Worm (Caenorhabditis elegans): ENCODE data around the gene ssp-33.

Gene ssp-33

DNA sequence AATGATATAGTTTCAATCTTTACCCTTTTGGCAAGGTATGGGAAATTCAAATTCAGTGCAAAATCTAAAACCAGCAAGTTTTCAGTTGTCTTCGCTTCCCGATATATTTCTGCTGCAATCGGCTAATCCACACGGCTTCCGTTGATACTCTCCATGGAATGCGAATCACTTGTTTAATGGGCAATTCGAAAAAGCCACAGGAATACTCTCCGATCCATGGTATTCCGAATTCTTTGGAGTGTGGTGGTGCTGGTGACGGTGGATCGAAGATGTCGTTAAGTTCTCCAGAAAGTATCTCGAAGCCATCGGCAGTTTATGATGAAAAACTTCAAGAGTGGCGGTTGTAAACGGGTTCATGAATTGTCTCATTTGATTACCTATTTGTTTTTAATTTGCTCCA lies 27.9 kb upstream of the ssp-33 start:
- TF ChIP-seq ama-1 (optimal IDR thresholded peaks at IDR 0.05) = peak; percentile 83
- TF ChIP-seq ceh-16 (tag; optimal IDR thresholded peaks at IDR 0.05) = no peak

DNA sequence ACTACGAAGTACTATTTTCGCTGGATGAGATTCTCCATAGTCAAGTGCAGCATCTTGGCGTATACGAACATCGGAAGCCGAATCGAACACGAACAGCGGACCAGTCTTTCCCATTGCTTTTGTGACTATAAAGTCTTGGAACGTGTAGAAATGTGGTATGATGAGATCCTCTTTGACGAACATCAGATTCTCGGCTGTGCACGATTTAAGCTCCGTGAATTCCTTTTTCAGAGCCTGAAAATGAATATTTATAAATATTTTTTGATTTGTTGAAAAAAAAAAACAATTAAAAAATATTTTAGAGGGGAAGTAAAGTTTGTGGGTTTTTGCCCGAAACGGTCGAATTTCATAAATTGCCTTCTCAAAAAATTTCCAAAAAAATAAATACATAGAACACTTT lies 27.3 kb upstream of the ssp-33 start:
- TF ChIP-seq tbx-2 (tag; optimal IDR thresholded peaks at IDR 0.05) (no peak), aly-2 (tag; optimal IDR thresholded peaks at IDR 0.05) (no peak), ceh-9 (tag; optimal IDR thresholded peaks at IDR 0.05) (no peak), nfya-1 (tag; optimal IDR thresholded peaks at IDR 0.05; ENCODE audit: insufficient read depth) (no peak), fkh-10 (GFP tag; optimal IDR thresholded peaks at IDR 0.05) (no peak), egl-27 (tag; optimal IDR thresholded peaks at IDR 0.05) (no peak), nhr-67 (tag; optimal IDR thresholded peaks at IDR 0.05) (no peak), egl-5 (tag; optimal IDR thresholded peaks at IDR 0.05) (no peak), pha-4 (tag; optimal IDR thresholded peaks at IDR 0.05) (no peak), nhr-23 (tag; optimal IDR thresholded peaks at IDR 0.05) (no peak), fkh-2 (tag; optimal IDR thresholded peaks at IDR 0.05) (no peak), elt-1 (tag; optimal IDR thresholded peaks at IDR 0.05) (no peak)

DNA sequence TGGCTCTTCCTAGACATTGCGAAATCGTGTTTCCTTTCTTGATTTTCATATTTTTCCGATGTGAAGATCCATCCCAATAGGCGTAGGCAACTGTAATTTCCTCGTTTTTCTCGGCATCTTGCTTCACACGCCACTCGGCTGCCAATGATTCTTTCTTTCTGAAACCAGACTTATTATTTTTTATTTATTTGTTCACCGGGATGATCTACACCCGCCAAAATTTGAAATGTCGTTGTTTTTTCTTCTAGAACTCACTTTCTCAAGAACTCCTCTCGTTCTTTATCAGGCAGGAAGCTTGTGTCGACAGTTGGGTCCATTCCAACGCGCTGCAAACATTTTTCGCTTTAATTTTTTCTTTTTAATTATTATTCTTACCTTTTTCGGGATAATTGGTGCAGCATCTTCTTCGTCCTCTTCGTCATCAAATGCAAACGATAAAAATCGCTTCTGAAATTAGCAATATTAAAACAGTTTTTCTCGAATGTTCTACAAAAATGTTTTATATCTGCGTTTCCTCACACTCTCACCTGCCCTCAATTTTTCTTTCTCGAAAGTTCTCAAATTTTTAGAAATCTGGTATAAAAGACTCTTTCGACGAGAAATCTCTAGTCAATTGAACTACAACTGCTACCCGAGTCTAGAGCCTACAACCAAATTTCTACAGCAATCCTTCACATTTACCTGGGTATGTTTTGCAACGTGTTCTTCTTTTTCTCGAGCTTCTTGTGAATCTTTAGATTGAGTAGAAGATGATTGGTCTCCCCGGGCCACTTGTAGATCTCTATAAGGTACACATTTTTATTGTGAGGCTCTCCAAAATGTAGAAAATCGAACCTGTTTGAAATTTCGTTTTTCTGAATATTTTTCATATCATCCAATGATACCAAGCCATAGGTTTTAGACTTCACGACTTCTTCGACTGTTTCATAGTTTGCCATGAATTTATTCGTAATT lies 26.5 kb upstream of the ssp-33 start, which contains the start of gene hsp-90:
TSS of gene hsp-90 (plus strand) at position 560 of the 954 bp plus-strand sequence.
- no peak for TF ChIP-seq nhr-43 (tag; optimal IDR thresholded peaks at IDR 0.05; ENCODE audit: poor library complexity, severe bottlenecking)
- TF ChIP-seq ama-1 (optimal IDR thresholded peaks at IDR 0.05) = peak; percentile 47
- TF ChIP-seq lsy-12 (tag; optimal IDR thresholded peaks at IDR 0.05) = no peak
- peak; percentile 9 for TF ChIP-seq nhr-23 (tag; optimal IDR thresholded peaks at IDR 0.05)
- TF ChIP-seq daf-12 (tag; optimal IDR thresholded peaks at IDR 0.05) = no peak
- no peak for TF ChIP-seq fos-1 (tag; optimal IDR thresholded peaks at IDR 0.05)
- no peak for TF ChIP-seq ceh-82 (tag; optimal IDR thresholded peaks at IDR 0.05)
- TF ChIP-seq skn-1 (tag; optimal IDR thresholded peaks at IDR 0.05) = no peak
- TF ChIP-seq nhr-25 (tag; optimal IDR thresholded peaks at IDR 0.05) = peak; percentile 23
- no peak for TF ChIP-seq nhr-77 (tag; optimal IDR thresholded peaks at IDR 0.05)
- TF ChIP-seq elt-2 (tag; optimal IDR thresholded peaks at IDR 0.05) = peak; percentile 6

DNA sequence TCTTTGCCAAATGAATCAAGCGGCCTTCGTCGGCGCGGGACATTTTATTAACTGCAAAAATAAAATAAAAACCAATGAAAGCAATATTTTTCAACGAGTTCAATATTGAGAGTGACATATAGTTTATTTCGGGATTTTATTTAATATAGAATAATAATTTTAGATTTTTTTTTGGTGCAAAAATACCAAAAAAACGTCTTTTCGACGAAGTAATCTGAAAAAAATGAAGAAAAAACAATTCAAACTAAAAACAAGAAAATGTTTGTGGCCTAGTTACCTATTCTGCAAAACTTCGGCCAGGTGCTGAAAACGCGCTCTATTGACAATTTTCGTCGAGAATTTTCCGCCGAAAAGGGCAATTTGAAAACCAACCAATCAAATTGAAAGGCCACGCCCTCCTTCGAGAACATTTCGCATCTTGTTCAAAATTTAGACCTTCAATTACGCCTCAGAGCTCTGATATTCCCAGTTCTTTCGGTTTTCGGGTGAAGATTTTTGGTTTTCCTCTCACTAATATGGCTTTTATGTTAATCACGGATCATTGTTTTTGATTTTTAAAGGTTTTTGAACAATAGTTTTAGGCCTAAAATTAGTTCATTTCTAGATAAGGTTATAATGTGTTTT lies 25.6 kb upstream of the ssp-33 start, which contains the start of gene C47E8.4:
TSS of gene C47E8.4 (minus strand) at position 51 of the 624 bp plus-strand sequence.
- TF ChIP-seq daf-12 (tag; optimal IDR thresholded peaks at IDR 0.05) (peak; percentile 57), elt-3 (tag; optimal IDR thresholded peaks at IDR 0.05) (peak in 1 of 3 experiments; percentile 52), nhr-25 (tag; optimal IDR thresholded peaks at IDR 0.05) (peak; percentile 98), zag-1 (tag; optimal IDR thresholded peaks at IDR 0.05) (peak; percentile 66), lin-39 (tag; optimal IDR thresholded peaks at IDR 0.05) (peak; percentile 93), nhr-28 (tag; optimal IDR thresholded peaks at IDR 0.05) (peak; percentile 61), unc-62 (GFP tag; optimal IDR thresholded peaks at IDR 0.05) (peak; percentile 87), lin-15B (tag; optimal IDR thresholded peaks at IDR 0.05) (peak; percentile 100), elt-2 (tag; optimal IDR thresholded peaks at IDR 0.05) (peak; percentile 79), ceh-16 (tag; optimal IDR thresholded peaks at IDR 0.05) (no peak), nhr-76 (tag; optimal IDR thresholded peaks at IDR 0.05) (peak; percentile 66), ztf-4 (tag; optimal IDR thresholded peaks at IDR 0.05) (peak; percentile 93), hmg-11 (tag; optimal IDR thresholded peaks at IDR 0.05) (peak; percentile 83), nfya-1 (tag; optimal IDR thresholded peaks at IDR 0.05; ENCODE audit: insufficient read depth) (peak; percentile 100), ceh-28 (tag; optimal IDR thresholded peaks at IDR 0.05) (peak; percentile 93), eor-1 (tag; optimal IDR thresholded peaks at IDR 0.05) (peak in 1 of 2 experiments; percentile 82), nhr-23 (tag; optimal IDR thresholded peaks at IDR 0.05) (peak; percentile 98), ceh-82 (tag; optimal IDR thresholded peaks at IDR 0.05) (peak; percentile 72), elt-1 (tag; optimal IDR thresholded peaks at IDR 0.05) (peak; percentile 80), jun-1 (tag; optimal IDR thresholded peaks at IDR 0.05) (peak; percentile 98), unc-39 (tag; optimal IDR thresholded peaks at IDR 0.05) (no peak), sea-2 (GFP tag; optimal IDR thresholded peaks at IDR 0.05) (no peak), pqm-1 (tag; optimal IDR thresholded peaks at IDR 0.05) (peak; percentile 86), fkh-10 (GFP tag; optimal IDR thresholded peaks at IDR 0.05) (peak; percentile 98), egl-27 (tag; optimal IDR thresholded peaks at IDR 0.05) (peak; percentile 84), nhr-77 (tag; optimal IDR thresholded peaks at IDR 0.05) (peak; percentile 89), pha-4 (tag; optimal IDR thresholded peaks at IDR 0.05) (peak; percentile 98), nhr-12 (tag; optimal IDR thresholded peaks at IDR 0.05) (no peak), fos-1 (tag; optimal IDR thresholded peaks at IDR 0.05) (peak; percentile 67), R02D3.7 (tag; optimal IDR thresholded peaks at IDR 0.05) (peak; percentile 89), ztf-11 (tag; optimal IDR thresholded peaks at IDR 0.05) (no peak), ceh-9 (tag; optimal IDR thresholded peaks at IDR 0.05) (no peak), ZK546.5 (tag; optimal IDR thresholded peaks at IDR 0.05) (peak; percentile 39), nhr-11 (tag; optimal IDR thresholded peaks at IDR 0.05) (peak; percentile 93), ama-1 (optimal IDR thresholded peaks at IDR 0.05) (peak; percentile 91)
